Worm (Caenorhabditis elegans) whole organism, L2 larva: Measurements from ENCODE around the gene C09E7.8.
A peak's percentile ranks its signal among the peaks of the same experiment; 100 is the strongest.

ENCODE experiments used
- F13H6.1 ChIP-seq: sonication (generic microtip); optimal IDR thresholded peaks from 2 replicates; lab custom pipeline; 2016; ENCODE audit warnings: missing genetic modification characterization, missing compliant biosample characterization
- R02D3.7 ChIP-seq: fragments of 150-350 bp; optimal IDR thresholded peaks from 2 replicates; lab custom pipeline; 2014; ENCODE audit warnings: missing biosample characterization, missing genetic modification characterization
- Y55F3AM.14 ChIP-seq: fragments of 200-800 bp; sonication (Bioruptor generic); optimal IDR thresholded peaks from 2 replicates; lab custom pipeline; 2018; ENCODE audit warnings: mild to moderate bottlenecking, missing genetic modification characterization, missing compliant biosample characterization
- ZK546.5 ChIP-seq: sonication (generic microtip); optimal IDR thresholded peaks from 2 replicates; lab custom pipeline; 2017; ENCODE audit warnings: missing biosample characterization, missing genetic modification characterization
- alr-1 ChIP-seq: fragments of 150-350 bp; optimal IDR thresholded peaks from 2 replicates; lab custom pipeline; 2014; ENCODE audit warnings: missing biosample characterization, missing genetic modification characterization
- aly-2 ChIP-seq: fragments of 150-350 bp; optimal IDR thresholded peaks from 2 replicates; lab custom pipeline; 2014; ENCODE audit warnings: missing biosample characterization, missing genetic modification characterization
- ama-1 ChIP-seq: fragments of 150-350 bp; optimal IDR thresholded peaks from 2 replicates; lab custom pipeline; 2018; ENCODE audit warnings: inconsistent platforms
- ceh-16 ChIP-seq: fragments of 150-350 bp; optimal IDR thresholded peaks from 2 replicates; lab custom pipeline; 2014; ENCODE audit warnings: missing biosample characterization, missing genetic modification characterization
- ceh-82 ChIP-seq: fragments of 150-350 bp; optimal IDR thresholded peaks from 2 replicates; lab custom pipeline; 2014; ENCODE audit warnings: missing biosample characterization, missing genetic modification characterization
- dmd-4 ChIP-seq: sonication (generic microtip); optimal IDR thresholded peaks from 2 replicates; lab custom pipeline; 2017; ENCODE audit warnings: missing biosample characterization, missing genetic modification characterization
- egl-27 ChIP-seq: sonication (generic microtip); optimal IDR thresholded peaks from 3 replicates; lab custom pipeline; 2017; ENCODE audit warnings: missing biosample characterization, missing genetic modification reagents, missing genetic modification characterization
- elt-1 ChIP-seq: fragments of 150-350 bp; optimal IDR thresholded peaks from 2 replicates; lab custom pipeline; 2014; ENCODE audit warnings: missing biosample characterization, missing genetic modification characterization
- elt-3 ChIP-seq: sonication (generic microtip); optimal IDR thresholded peaks from 2 replicates; lab custom pipeline; 2017; ENCODE audit warnings: missing biosample characterization, missing genetic modification characterization
- fos-1 ChIP-seq: fragments of 150-350 bp; optimal IDR thresholded peaks from 2 replicates; lab custom pipeline; 2014; ENCODE audit warnings: missing biosample characterization, missing genetic modification characterization
- gmeb-1 ChIP-seq: fragments of 150-350 bp; optimal IDR thresholded peaks from 2 replicates; lab custom pipeline; 2014; ENCODE audit warnings: missing biosample characterization, missing genetic modification characterization
- lin-11 ChIP-seq: fragments of 150-350 bp; sonication (generic microtip); optimal IDR thresholded peaks from 2 replicates; lab custom pipeline; 2014; ENCODE audit warnings: missing biosample characterization, missing genetic modification characterization, inconsistent platforms, mixed read lengths
- lin-13 ChIP-seq: fragments of 150-350 bp; optimal IDR thresholded peaks from 2 replicates; lab custom pipeline; 2014; ENCODE audit warnings: missing biosample characterization, missing genetic modification reagents, missing genetic modification characterization
- lin-39 ChIP-seq: fragments of 150-350 bp; optimal IDR thresholded peaks from 2 replicates; lab custom pipeline; 2014; ENCODE audit warnings: missing biosample characterization, missing genetic modification reagents, missing genetic modification characterization
- lsy-2 ChIP-seq, 2 experiments: fragments of 150-350 bp in 1 of 2; sonication (generic microtip) in 1 of 2; optimal IDR thresholded peaks; 2 replicates each; lab custom pipeline; 2014 to 2017; ENCODE audit warnings: missing biosample characterization in 2 of 2, missing genetic modification characterization in 2 of 2
- mbf-1 ChIP-seq: sonication (generic microtip); optimal IDR thresholded peaks from 2 replicates; lab custom pipeline; 2017; ENCODE audit warnings: missing biosample characterization, missing genetic modification characterization
- mdl-1 ChIP-seq, 2 experiments: fragments of 150-350 bp in 1 of 2; sonication (generic microtip) in 1 of 2; optimal IDR thresholded peaks; 2 replicates each; lab custom pipeline; 2017; ENCODE audit warnings: missing biosample characterization in 2 of 2, missing genetic modification characterization in 2 of 2
- nhr-10 ChIP-seq: sonication (generic microtip); optimal IDR thresholded peaks from 2 replicates; lab custom pipeline; 2017; ENCODE audit warnings: missing biosample characterization, missing genetic modification characterization
- nhr-11 ChIP-seq: fragments of 150-350 bp; optimal IDR thresholded peaks from 2 replicates; lab custom pipeline; 2014; ENCODE audit warnings: missing biosample characterization, missing genetic modification characterization
- nhr-12 ChIP-seq: fragments of 150-350 bp; optimal IDR thresholded peaks from 2 replicates; lab custom pipeline; 2014; ENCODE audit warnings: missing biosample characterization, missing genetic modification characterization
- nhr-129 ChIP-seq: fragments of 150-350 bp; optimal IDR thresholded peaks from 2 replicates; lab custom pipeline; 2014; ENCODE audit warnings: missing biosample characterization, missing genetic modification characterization
- nhr-21 ChIP-seq: fragments of 150-350 bp; optimal IDR thresholded peaks from 2 replicates; lab custom pipeline; 2014; ENCODE audit warnings: missing biosample characterization, missing genetic modification characterization
- nhr-23 ChIP-seq: fragments of 150-350 bp; optimal IDR thresholded peaks from 2 replicates; lab custom pipeline; 2014; ENCODE audit warnings: missing biosample characterization, missing genetic modification reagents, missing genetic modification characterization
- nhr-237 ChIP-seq: fragments of 150-350 bp; optimal IDR thresholded peaks from 2 replicates; lab custom pipeline; 2014; ENCODE audit warnings: missing biosample characterization, missing genetic modification characterization
- nhr-25 ChIP-seq: fragments of 150-350 bp; sonication (generic microtip); optimal IDR thresholded peaks from 3 replicates; lab custom pipeline; 2014; ENCODE audit warnings: missing biosample characterization, missing genetic modification characterization
- nhr-6 ChIP-seq: fragments of 150-350 bp; optimal IDR thresholded peaks from 2 replicates; lab custom pipeline; 2014; ENCODE audit warnings: missing biosample characterization, missing genetic modification characterization
- nhr-77 ChIP-seq: fragments of 150-350 bp; optimal IDR thresholded peaks from 2 replicates; lab custom pipeline; 2014; ENCODE audit warnings: missing biosample characterization, missing genetic modification characterization
- peb-1 ChIP-seq: fragments of 150-350 bp; optimal IDR thresholded peaks from 2 replicates; lab custom pipeline; 2014; ENCODE audit warnings: missing biosample characterization, missing genetic modification characterization
- sem-4 ChIP-seq: fragments of 150-350 bp; optimal IDR thresholded peaks from 2 replicates; lab custom pipeline; 2014; ENCODE audit warnings: missing biosample characterization, missing genetic modification reagents, missing genetic modification characterization
- skn-1 ChIP-seq: sonication (generic microtip); optimal IDR thresholded peaks from 2 replicates; lab custom pipeline; 2017; ENCODE audit warnings: missing biosample characterization, missing genetic modification characterization
- sma-3 ChIP-seq: sonication (generic microtip); optimal IDR thresholded peaks from 2 replicates; lab custom pipeline; 2016; ENCODE audit warnings: missing genetic modification reagents, missing genetic modification characterization, missing compliant biosample characterization
- sma-9 ChIP-seq, 2 experiments: fragments of 150-350 bp in 1 of 2; sonication (generic microtip) in 1 of 2; optimal IDR thresholded peaks; 2 replicates each; lab custom pipeline; 2014 to 2016; ENCODE audit warnings: missing genetic modification characterization in 2 of 2, mild to moderate bottlenecking in 1 of 2, missing biosample characterization in 1 of 2, missing compliant biosample characterization in 1 of 2, missing genetic modification reagents in 1 of 2, moderate library complexity in 1 of 2
- snpc-4 ChIP-seq: fragments of 150-350 bp; optimal IDR thresholded peaks from 2 replicates; lab custom pipeline; 2014; ENCODE audit warnings: missing biosample characterization, missing genetic modification characterization
- unc-39 ChIP-seq: fragments of 150-350 bp; optimal IDR thresholded peaks from 2 replicates; lab custom pipeline; 2014; ENCODE audit warnings: missing biosample characterization, missing genetic modification characterization
- unc-55 ChIP-seq: fragments of 150-350 bp; sonication (generic microtip); optimal IDR thresholded peaks from 3 replicates; lab custom pipeline; 2014; ENCODE audit warnings: missing biosample characterization, missing genetic modification reagents, missing genetic modification characterization
- unc-62 ChIP-seq: fragments of 150-350 bp; optimal IDR thresholded peaks from 2 replicates; lab custom pipeline; 2014; ENCODE audit warnings: missing biosample characterization, missing genetic modification reagents, missing genetic modification characterization
- zag-1 ChIP-seq: fragments of 150-350 bp; optimal IDR thresholded peaks from 2 replicates; lab custom pipeline; 2014; ENCODE audit warnings: missing biosample characterization, missing genetic modification characterization
- ztf-1 ChIP-seq: fragments of 200-800 bp; sonication (Bioruptor generic); conservative IDR thresholded peaks from 2 replicates; pipeline ENCODE4 v1.3.6; 2022; ENCODE audit warnings: missing genetic modification characterization, missing compliant biosample characterization
- ztf-11 ChIP-seq: sonication (generic microtip); optimal IDR thresholded peaks from 2 replicates; lab custom pipeline; 2017; ENCODE audit warnings: missing biosample characterization, missing genetic modification characterization
- ztf-4 ChIP-seq: fragments of 150-350 bp; optimal IDR thresholded peaks from 2 replicates; lab custom pipeline; 2014; ENCODE audit warnings: missing biosample characterization, missing genetic modification characterization

The C09E7.8 gene

DNA sequence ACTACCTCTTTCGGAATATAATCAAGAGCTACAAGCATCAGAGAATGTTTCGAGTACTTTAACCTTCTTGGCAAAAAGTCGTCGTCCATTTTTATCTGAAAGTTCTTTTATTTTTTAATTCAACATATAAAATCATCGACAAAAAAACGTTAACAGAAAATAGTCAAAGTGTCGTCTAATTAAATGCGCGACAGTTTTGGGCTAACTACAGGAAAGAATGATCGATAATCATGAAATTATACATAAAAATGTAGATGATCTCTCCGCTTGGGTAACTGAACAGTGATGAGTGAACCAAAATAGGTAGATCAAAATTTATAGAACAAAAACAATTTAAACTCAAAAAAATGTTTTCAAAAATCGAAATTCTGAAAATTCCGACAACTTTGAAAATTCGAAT is at the start of gene C09E7.8:
C09E7.8 (minus strand) TSS at position 101 of the 400 bp plus-strand sequence.
- TF ChIP-seq sma-3 (no peak), nhr-11 (no peak)

- TF ChIP-seq nhr-10 (tag; lab: Kevin White, UChicago) = no peak
- TF ChIP-seq ztf-1 (GFP tag; lab: Robert Waterston, UW) = no peak
- TF ChIP-seq ztf-4 (tag; lab: Kevin White, UChicago) = no peak
- TF ChIP-seq zag-1 (tag; lab: Kevin White, UChicago) = no peak
- TF ChIP-seq egl-27 (tag; lab: Kevin White, UChicago) = no peak
- no peak for TF ChIP-seq nhr-6 (tag; lab: Kevin White, UChicago)
- TF ChIP-seq gmeb-1 = no peak
- TF ChIP-seq nhr-11 = no peak
- TF ChIP-seq nhr-21 (tag; lab: Kevin White, UChicago) = no peak
- TF ChIP-seq ceh-82 (tag; lab: Kevin White, UChicago) = no peak
- no peak for TF ChIP-seq fos-1 (tag; lab: Kevin White, UChicago)
- no peak for TF ChIP-seq nhr-25 (tag; lab: Kevin White, UChicago)
- TF ChIP-seq R02D3.7 (tag; lab: Kevin White, UChicago) = no peak
Measured at ce11 chrIII:6607646-6608045, 49.3 kb upstream of the C09E7.8 start.

DNA sequence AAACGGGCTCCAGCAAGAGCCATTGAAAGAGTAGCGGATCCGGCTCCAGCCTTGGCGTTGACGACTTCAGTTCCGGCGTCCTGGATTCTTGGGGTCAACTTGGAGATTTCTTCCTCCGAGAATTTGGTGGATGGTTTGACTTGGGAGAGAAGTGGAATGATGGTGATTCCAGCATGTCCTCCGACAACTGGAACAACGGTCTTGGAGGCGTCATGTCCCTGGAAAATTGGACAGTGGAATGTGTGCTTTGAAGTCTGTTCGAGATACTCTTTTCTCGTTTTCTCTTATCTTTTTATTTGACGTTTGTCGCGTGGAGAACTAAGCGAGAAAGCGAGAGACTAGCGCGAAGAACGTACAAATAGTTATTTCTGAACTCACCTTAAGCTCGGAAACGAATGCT is 48.7 kb upstream of the C09E7.8 start:
- no peak for TF ChIP-seq mdl-1 (tag; optimal IDR thresholded peaks at IDR 0.05; lab: Kevin White, UChicago)

DNA sequence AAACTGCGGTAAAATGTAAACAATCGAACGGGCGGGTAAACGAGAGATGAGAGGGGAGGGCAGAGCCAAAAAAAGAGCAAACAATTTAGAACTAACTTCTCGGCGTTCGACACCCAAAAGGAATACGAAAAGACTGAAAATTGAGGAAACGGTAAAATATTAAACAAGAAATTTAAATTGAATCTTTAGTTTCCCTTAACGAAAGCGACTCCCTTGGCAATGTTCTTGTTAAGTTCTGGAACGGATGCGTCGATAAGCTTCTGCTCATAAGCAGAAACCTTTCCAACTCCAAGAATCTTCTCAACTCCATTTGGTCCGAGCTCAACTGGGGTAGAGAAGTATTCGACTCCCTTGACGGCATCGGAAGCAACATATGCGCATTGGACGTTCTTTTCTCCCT is 48.3 kb upstream of the C09E7.8 start:
- no peak for TF ChIP-seq ceh-82 (tag; lab: Kevin White, UChicago)
- TF ChIP-seq sma-9 (GFP tag; optimal IDR thresholded peaks at IDR 0.05; lab: Kevin White, UChicago) = no peak
- no peak for TF ChIP-seq sma-9 (tag; optimal IDR thresholded peaks at IDR 0.05; lab: Kevin White, UChicago)

- peak; percentile 52 for TF ChIP-seq nhr-25 (tag; lab: Kevin White, UChicago)
- no peak for TF ChIP-seq ZK546.5 (tag; lab: Kevin White, UChicago)
- TF ChIP-seq zag-1 (tag; lab: Kevin White, UChicago) = peak; percentile 75
- peak; percentile 77 for TF ChIP-seq snpc-4 (tag; lab: Kevin White, UChicago)
- no peak for TF ChIP-seq elt-1 (tag; lab: Kevin White, UChicago)
- peak; percentile 82 for TF ChIP-seq lin-13
- no peak for TF ChIP-seq nhr-237
- TF ChIP-seq ztf-4 (tag; lab: Kevin White, UChicago) = peak; percentile 92
- no peak for TF ChIP-seq elt-3 (tag; lab: Kevin White, UChicago)
- peak; percentile 73 for TF ChIP-seq F13H6.1 (tag; lab: Kevin White, UChicago)
- TF ChIP-seq lin-39 (tag; lab: Kevin White, UChicago) = no peak
- TF ChIP-seq mbf-1 = no peak
- peak; percentile 73 for TF ChIP-seq ama-1 (lab: Kevin White, UChicago)
- peak; percentile 52 to 86 for TF ChIP-seq lsy-2 (tag; optimal IDR thresholded peaks at IDR 0.05; lab: Kevin White, UChicago)
- no peak for TF ChIP-seq skn-1 (tag; lab: Kevin White, UChicago)
- no peak for TF ChIP-seq nhr-12
- peak; percentile 88 for TF ChIP-seq nhr-129
- TF ChIP-seq nhr-21 (tag; lab: Kevin White, UChicago) = peak; percentile 58
- TF ChIP-seq lin-11 = peak; percentile 4
- peak; percentile 64 for TF ChIP-seq Y55F3AM.14 (GFP tag; lab: Kevin White, UChicago)
- TF ChIP-seq sma-3 = peak; percentile 78
- peak; percentile 82 for TF ChIP-seq nhr-6 (tag; lab: Kevin White, UChicago)
- TF ChIP-seq aly-2 (tag; lab: Kevin White, UChicago) = no peak
- TF ChIP-seq ceh-82 (tag; lab: Kevin White, UChicago) = no peak
- TF ChIP-seq nhr-11 = no peak
- TF ChIP-seq fos-1 (tag; lab: Kevin White, UChicago) = peak; percentile 63
- TF ChIP-seq mdl-1 (tag; optimal IDR thresholded peaks at IDR 0.05; lab: Kevin White, UChicago) = peak; percentile 78 to 85
- TF ChIP-seq nhr-77 (tag; lab: Kevin White, UChicago) = no peak
- TF ChIP-seq unc-62 (GFP tag; lab: Kevin White, UChicago) = no peak
- TF ChIP-seq unc-55 = peak; percentile 86
- TF ChIP-seq nhr-23 = no peak
- TF ChIP-seq unc-39 = no peak
- TF ChIP-seq sma-9 (GFP tag; optimal IDR thresholded peaks at IDR 0.05; lab: Kevin White, UChicago) = peak; percentile 86
- no peak for TF ChIP-seq sma-9 (tag; optimal IDR thresholded peaks at IDR 0.05; lab: Kevin White, UChicago)
- TF ChIP-seq dmd-4 (tag; lab: Kevin White, UChicago) = no peak
- no peak for TF ChIP-seq peb-1
- no peak for TF ChIP-seq ztf-11 (tag; lab: Kevin White, UChicago)
- no peak for TF ChIP-seq ceh-16 (tag; lab: Kevin White, UChicago)
- no peak for TF ChIP-seq ztf-1 (GFP tag; lab: Robert Waterston, UW)
- TF ChIP-seq nhr-10 (tag; lab: Kevin White, UChicago) = no peak
- TF ChIP-seq alr-1 (tag; lab: Kevin White, UChicago) = no peak
- no peak for TF ChIP-seq R02D3.7 (tag; lab: Kevin White, UChicago)
- peak; percentile 58 for TF ChIP-seq sem-4 (tag; lab: Kevin White, UChicago)
Measured at ce11 chrIII:6606022-6606467, 47.7 kb upstream of the C09E7.8 start.
